Worm (Caenorhabditis elegans): ENCODE measurements around the gene F28A12.3.
A peak's percentile ranks its signal among the peaks of the same experiment; 100 is the strongest.

F28A12.3 gene

DNA sequence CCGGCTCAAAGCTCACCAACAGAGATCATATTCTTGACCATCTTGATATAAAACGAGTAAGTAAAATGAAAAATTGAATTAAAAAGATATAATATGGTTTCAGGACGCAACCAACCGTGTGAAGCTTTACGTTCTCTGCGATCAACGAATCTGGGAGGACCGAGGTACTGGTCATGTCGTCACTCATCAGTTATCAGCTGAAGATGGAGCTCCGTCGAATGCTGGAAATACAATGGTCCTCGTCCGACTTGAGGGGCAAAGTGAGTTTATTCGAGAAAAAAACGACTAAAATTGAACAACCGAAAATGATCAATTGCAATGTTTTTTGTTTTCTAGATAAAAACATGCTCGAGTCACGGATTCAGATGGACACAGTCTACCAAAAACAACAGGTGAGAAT is 32.7 kb downstream of the F28A12.3 start:
- no peak for TF ChIP-seq ZK337.2 (GFP tag; IDR thresholded peaks at IDR 0.05)
- TF ChIP-seq aha-1 (tag), result peak; percentile 72

DNA sequence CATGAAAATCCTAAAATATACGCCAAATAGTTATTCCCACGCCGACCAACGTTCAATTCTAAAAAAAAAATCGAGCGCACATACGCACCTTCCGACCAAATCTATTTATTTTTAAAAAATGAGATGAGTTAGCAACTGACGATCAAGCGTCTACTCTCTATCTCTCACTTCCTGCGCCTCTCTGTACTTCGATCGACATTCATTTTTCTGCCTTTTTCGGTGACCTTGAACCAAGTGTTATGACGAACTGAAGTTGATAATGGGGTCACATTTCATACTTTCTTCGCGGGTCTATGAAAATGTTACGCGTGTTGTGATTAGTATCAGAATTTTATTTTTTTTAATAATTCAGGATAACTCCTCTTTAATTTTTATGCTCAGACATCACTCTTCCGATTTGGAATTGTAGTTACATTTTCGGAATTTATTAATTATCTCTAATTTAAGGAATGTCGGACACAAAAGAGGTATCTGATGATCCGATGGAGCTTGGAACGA is 33.8 kb downstream of the F28A12.3 start, which contains the start of gene smk-1:
Gene smk-1, plus strand, starts transcription at position 448 of the 498 bp plus-strand sequence.
- TF ChIP-seq unc-62 (GFP tag; optimal IDR thresholded peaks at IDR 0.05 in 1 of 2) (peak in 1 of 2 experiments; percentile 61), unc-62 (tag; optimal IDR thresholded peaks at IDR 0.05) (no peak), set-16 (GFP tag; IDR thresholded peaks at IDR 0.05) (no peak), F10B5.3 (tag; optimal IDR thresholded peaks at IDR 0.05) (no peak), ceh-20 (GFP tag; IDR thresholded peaks at IDR 0.05) (peak; percentile 36; the same call in 1 of the 2 replicates), dmd-6 (GFP tag; IDR thresholded peaks at IDR 0.05) (peak; percentile 37; the same call in 1 of the 2 replicates), lsy-2 (tag; optimal IDR thresholded peaks at IDR 0.05) (peak in 1 of 2 experiments; percentile 50), mdl-1 (tag; optimal IDR thresholded peaks at IDR 0.05) (peak in 1 of 2 experiments; percentile 54), mes-2 (tag; optimal IDR thresholded peaks at IDR 0.05; ENCODE audit: poor library complexity, severe bottlenecking) (peak; percentile 10), gei-8 (GFP tag; optimal IDR thresholded peaks at IDR 0.05) (no peak), dve-1 (tag; optimal IDR thresholded peaks at IDR 0.05; ENCODE audit: insufficient read depth) (peak; percentile 18), madf-9 (GFP tag; conservative IDR thresholded peaks at IDR 0.05) (no peak), madf-5 (GFP tag; IDR thresholded peaks at IDR 0.05) (no peak), hlh-11 (tag; optimal IDR thresholded peaks at IDR 0.05) (peak; percentile 49), skn-1 (tag; optimal IDR thresholded peaks at IDR 0.05) (no peak), mep-1 (tag; optimal IDR thresholded peaks at IDR 0.05) (peak; percentile 28), snpc-1.2 (GFP tag; IDR thresholded peaks at IDR 0.05) (0 out of 2 replicates have a peak, but pooled peaks have one; percentile 9), nhr-25 (tag; optimal IDR thresholded peaks at IDR 0.05; ENCODE audit: borderline replicate concordance, insufficient read depth) (peak; percentile 89), Y5F2A.4 (GFP tag; optimal IDR thresholded peaks at IDR 0.05) (no peak), nhr-28 (tag; optimal IDR thresholded peaks at IDR 0.05) (peak; percentile 59), daf-16 (GFP tag; optimal IDR thresholded peaks at IDR 0.05) (no peak), daf-16 (tag; optimal IDR thresholded peaks at IDR 0.05) (peak; percentile 9), hlh-30 (tag; optimal IDR thresholded peaks at IDR 0.05; ENCODE audit: insufficient read depth) (peak; percentile 63)

DNA sequence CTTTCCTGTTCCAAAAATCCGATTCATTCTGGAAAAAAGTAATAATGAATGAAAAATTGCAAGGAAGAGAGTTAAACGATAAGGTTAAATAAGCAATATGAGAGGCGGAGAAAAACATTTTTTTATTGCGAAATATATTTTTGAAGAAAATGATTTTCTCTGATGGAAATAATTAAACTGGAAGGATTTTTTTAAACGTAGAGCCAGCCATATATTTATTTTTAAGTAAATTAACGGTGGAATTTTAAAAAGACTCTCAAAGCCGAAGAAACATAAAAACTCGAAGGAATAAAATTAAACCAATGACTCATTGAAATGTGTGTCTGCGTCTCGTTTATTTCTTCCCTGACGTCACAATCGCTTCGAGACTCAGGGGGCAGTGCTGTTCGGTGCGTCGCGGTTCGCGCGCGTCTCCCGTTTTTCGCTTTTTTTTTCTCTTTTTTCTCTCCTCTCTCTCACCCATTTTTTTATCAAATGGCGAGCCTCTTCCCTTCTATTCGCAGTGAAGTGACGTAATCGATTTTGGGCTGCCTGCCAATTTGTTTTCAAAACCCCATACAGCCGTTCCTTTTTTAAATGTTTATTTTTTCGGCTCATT is 35.0 kb downstream of the F28A12.3 start, which contains the start of gene vps-60:
Gene vps-60, minus strand, starts transcription at position 30 of the 598 bp plus-strand sequence.
- no peak for TF ChIP-seq unc-39 (tag; optimal IDR thresholded peaks at IDR 0.05)
- peak; percentile 91 for TF ChIP-seq mes-2 (tag; optimal IDR thresholded peaks at IDR 0.05; ENCODE audit: poor library complexity, severe bottlenecking)
- peak; percentile 84 for TF ChIP-seq T20F7.1 (GFP tag; optimal IDR thresholded peaks at IDR 0.05)
- TF ChIP-seq pqm-1 (tag; optimal IDR thresholded peaks at IDR 0.05), result peak; percentile 23
- peak; percentile 8 for TF ChIP-seq nhr-76 (tag; optimal IDR thresholded peaks at IDR 0.05)
- peak; percentile 70 for TF ChIP-seq zfp-2 (tag; optimal IDR thresholded peaks at IDR 0.05)
- peak; percentile 82 for TF ChIP-seq nhr-28 (tag; optimal IDR thresholded peaks at IDR 0.05)
- no peak for TF ChIP-seq nhr-237 (tag; optimal IDR thresholded peaks at IDR 0.05)
- peak; percentile 33 for TF ChIP-seq ceh-28 (tag; optimal IDR thresholded peaks at IDR 0.05)
- TF ChIP-seq daf-19 (GFP tag; conservative IDR thresholded peaks at IDR 0.05), result no peak
- peak; percentile 77 for TF ChIP-seq lin-38 (GFP tag; IDR thresholded peaks at IDR 0.05)
- TF ChIP-seq duxl-1 (tag; optimal IDR thresholded peaks at IDR 0.05; ENCODE audit: poor library complexity), result no peak
- TF ChIP-seq pha-4 (GFP tag; IDR thresholded peaks at IDR 0.05), result peak; percentile 92
- TF ChIP-seq pha-4 (tag; optimal IDR thresholded peaks at IDR 0.05), result no peak
- peak; percentile 85 for TF ChIP-seq arid-1 (GFP tag; conservative IDR thresholded peaks at IDR 0.05)
- TF ChIP-seq dmd-6 (GFP tag; IDR thresholded peaks at IDR 0.05), result peak; percentile 98
- TF ChIP-seq hlh-11 (tag; optimal IDR thresholded peaks at IDR 0.05), result peak; percentile 97
- TF ChIP-seq dpl-1 (GFP tag; optimal IDR thresholded peaks at IDR 0.05), result peak; percentile 82
- peak; percentile 99 for TF ChIP-seq aha-1 (tag)
- 0 out of 2 replicates have a peak, but pooled peaks have one; percentile 58 for TF ChIP-seq php-3 (GFP tag; IDR thresholded peaks at IDR 0.05)
- peak; percentile 26 to 53 for TF ChIP-seq daf-16 (GFP tag; optimal IDR thresholded peaks at IDR 0.05)
- TF ChIP-seq daf-16 (tag; optimal IDR thresholded peaks at IDR 0.05), result peak; percentile 91
- TF ChIP-seq mxl-2 (GFP tag; conservative IDR thresholded peaks at IDR 0.05), result 0 out of 2 replicates have a peak, but pooled peaks have one; percentile 15
- peak; percentile 91 for TF ChIP-seq madf-9 (GFP tag; conservative IDR thresholded peaks at IDR 0.05)
- TF ChIP-seq nhr-77 (tag; optimal IDR thresholded peaks at IDR 0.05), result peak; percentile 95
- TF ChIP-seq hlh-30 (tag; optimal IDR thresholded peaks at IDR 0.05; ENCODE audit: insufficient read depth), result peak; percentile 93
- TF ChIP-seq attf-4 (tag; optimal IDR thresholded peaks at IDR 0.05), result no peak
- TF ChIP-seq set-16 (GFP tag; IDR thresholded peaks at IDR 0.05), result peak; percentile 84
- TF ChIP-seq Y5F2A.4 (GFP tag; optimal IDR thresholded peaks at IDR 0.05), result no peak
- TF ChIP-seq lim-7 (GFP tag; IDR thresholded peaks at IDR 0.05), result 0 out of 2 replicates have a peak, but pooled peaks have one; percentile 26
